Fruit fly (Drosophila melanogaster): ENCODE measurements around the gene Dab.

Dab gene

dm6 chr3L:16749726-16750125 lies 37.8 kb downstream of the Dab start (continued):
- TF ChIP-seq ssp (GFP tag; IDR thresholded peaks at IDR 0.05) (no peak), CG30431 (GFP tag; optimal IDR thresholded peaks at IDR 0.05) (peak; percentile 12), CG9797 (GFP tag; optimal IDR thresholded peaks at IDR 0.05) (no peak), CG17361 (GFP tag; IDR thresholded peaks at IDR 0.05) (peak; percentile 72), Rx (GFP tag; IDR thresholded peaks at IDR 0.05) (no peak), CG14710 (tag; optimal IDR thresholded peaks at IDR 0.05) (peak; percentile 71), CG6813 (GFP tag; optimal IDR thresholded peaks at IDR 0.05) (no peak), Xrp1 (GFP tag; IDR thresholded peaks at IDR 0.05) (peak; percentile 69; the same call in 1 of the 2 replicates), psq (GFP tag; optimal IDR thresholded peaks at IDR 0.05) (no peak), D (optimal IDR thresholded peaks at IDR 0.05) (no peak), D (GFP tag; optimal IDR thresholded peaks at IDR 0.05) (peak; percentile 43), CG9817 (tag; optimal IDR thresholded peaks at IDR 0.05) (no peak), rib (GFP tag; IDR thresholded peaks at IDR 0.05) (no peak), gem (tag; optimal IDR thresholded peaks at IDR 0.05) (peak; percentile 70), nerfin-1 (tag; optimal IDR thresholded peaks at IDR 0.05) (peak; percentile 44), CG6254 (GFP tag; optimal IDR thresholded peaks at IDR 0.05) (peak; percentile 62), amos (GFP tag; IDR thresholded peaks at IDR 0.05; ENCODE audit: partially characterized antibody) (no peak), CG17359 (tag; optimal IDR thresholded peaks at IDR 0.05) (peak; percentile 38), Awh (GFP tag; IDR thresholded peaks at IDR 0.05) (no peak), CG14014 (GFP tag; IDR thresholded peaks at IDR 0.05) (no peak), phol (tag; optimal IDR thresholded peaks at IDR 0.05) (peak; percentile 75), ATbp (GFP tag; optimal IDR thresholded peaks at IDR 0.05) (peak; percentile 18), CG15696 (tag; optimal IDR thresholded peaks at IDR 0.05) (peak; percentile 54), CG11695 (GFP tag; IDR thresholded peaks at IDR 0.05) (peak; percentile 35; the same call in 1 of the 3 replicates), inv (GFP tag; IDR thresholded peaks at IDR 0.05; ENCODE audit: partially characterized antibody) (no peak), CG4424 (GFP tag; optimal IDR thresholded peaks at IDR 0.05) (peak; percentile 36), CG13296 (GFP tag; optimal IDR thresholded peaks at IDR 0.05) (no peak), Stat92E (GFP tag; optimal IDR thresholded peaks at IDR 0.05) (no peak), CG17612 (GFP tag; IDR thresholded peaks at IDR 0.05) (no peak), jing (GFP tag; optimal IDR thresholded peaks at IDR 0.05) (no peak), CG7839 (tag; optimal IDR thresholded peaks at IDR 0.05) (peak; percentile 55), grn (GFP tag; optimal IDR thresholded peaks at IDR 0.05) (peak; percentile 40), usp (GFP tag; optimal IDR thresholded peaks at IDR 0.05) (no peak), CG6689 (GFP tag; IDR thresholded peaks at IDR 0.05) (0 out of 2 replicates have a peak, but pooled peaks have one; percentile 44), CG8359 (GFP tag; optimal IDR thresholded peaks at IDR 0.05; ENCODE audit: borderline replicate concordance) (peak; percentile 3), Oli (tag; optimal IDR thresholded peaks at IDR 0.05) (peak; percentile 7), ems (GFP tag; optimal IDR thresholded peaks at IDR 0.05) (no peak), CG17568 (GFP tag; optimal IDR thresholded peaks at IDR 0.05) (no peak), CG16813 (GFP tag; IDR thresholded peaks at IDR 0.05; ENCODE audit: partially characterized antibody) (no peak), mam (GFP tag; optimal IDR thresholded peaks at IDR 0.05) (no peak), CG2712 (tag; optimal IDR thresholded peaks at IDR 0.05) (peak; percentile 84), CG10321 (GFP tag; IDR thresholded peaks at IDR 0.05) (no peak), dmrt11E (tag; optimal IDR thresholded peaks at IDR 0.05) (peak; percentile 66), unpg (GFP tag; optimal IDR thresholded peaks at IDR 0.05) (peak; percentile 18), CG10267 (tag; optimal IDR thresholded peaks at IDR 0.05) (peak; percentile 61), dm (GFP tag; optimal IDR thresholded peaks at IDR 0.05) (no peak), dmrt99B (tag; optimal IDR thresholded peaks at IDR 0.05) (peak; percentile 60), btn (GFP tag; optimal IDR thresholded peaks at IDR 0.05) (no peak), CG10565 (GFP tag; optimal IDR thresholded peaks at IDR 0.05) (no peak), CG9727 (GFP tag; optimal IDR thresholded peaks at IDR 0.05) (peak; percentile 54)
